Fruit fly (Drosophila melanogaster): ENCODE measurements around the gene TM9SF4.

TM9SF4 gene

DNA sequence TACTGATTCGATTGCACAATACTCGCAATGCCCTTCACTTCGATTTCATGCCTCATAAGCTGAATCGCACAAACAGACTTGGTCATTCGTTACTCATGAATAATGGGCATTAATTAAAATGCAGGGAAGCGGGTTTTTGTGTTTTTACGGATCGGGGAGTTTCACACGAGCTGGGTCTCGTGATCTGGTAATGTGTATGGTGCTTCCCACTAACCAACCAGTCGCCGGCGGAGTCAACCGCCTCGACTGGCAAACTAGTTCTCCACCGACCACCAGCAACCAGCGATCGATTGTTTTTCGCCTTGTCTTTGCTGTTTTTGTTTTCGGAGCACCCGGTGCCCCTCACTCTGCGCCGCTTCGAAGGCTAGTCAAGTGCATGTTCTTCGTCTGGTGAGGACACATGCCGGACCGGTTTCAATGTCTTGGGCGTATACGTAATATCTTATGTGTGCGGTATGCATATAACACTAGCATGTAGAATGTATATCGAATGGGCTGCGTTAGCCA lies 57.9 kb downstream of the TM9SF4 start:
- TF ChIP-seq CG31388 (GFP tag; optimal IDR thresholded peaks at IDR 0.05) (no peak), chinmo (GFP tag; IDR thresholded peaks at IDR 0.05; ENCODE audit: partially characterized antibody) (peak; percentile 71; the same call in 2 of the 4 replicates), dati (GFP tag; IDR thresholded peaks at IDR 0.05) (0 out of 2 replicates have a peak, but pooled peaks have one; percentile 22), CG12769 (tag; optimal IDR thresholded peaks at IDR 0.05) (peak; percentile 74), hkb (optimal IDR thresholded peaks at IDR 0.05) (no peak), hkb (GFP tag; IDR thresholded peaks at IDR 0.05) (no peak), psq (GFP tag; optimal IDR thresholded peaks at IDR 0.05) (no peak), Fer2 (tag; optimal IDR thresholded peaks at IDR 0.05) (no peak), ftz-f1 (GFP tag; optimal IDR thresholded peaks at IDR 0.05) (peak; percentile 14), CG31224 (GFP tag; IDR thresholded peaks at IDR 0.05) (0 out of 2 replicates have a peak, but pooled peaks have one; percentile 7), CG10274 (GFP tag; optimal IDR thresholded peaks at IDR 0.05) (peak; percentile 89), Med (GFP tag) (peak; percentile 11), nom (GFP tag; optimal IDR thresholded peaks at IDR 0.05) (peak; percentile 60), vvl (GFP tag; IDR thresholded peaks at IDR 0.05) (peak; percentile 65), emc (GFP tag; optimal IDR thresholded peaks at IDR 0.05) (no peak), CG7839 (tag; optimal IDR thresholded peaks at IDR 0.05) (no peak), Ssrp (tag; optimal IDR thresholded peaks at IDR 0.05) (no peak), tna (GFP tag; IDR thresholded peaks at IDR 0.05; ENCODE audit: partially characterized antibody) (no peak), onecut (GFP tag; IDR thresholded peaks at IDR 0.05) (peak; percentile 46; the same call in 1 of the 2 replicates), sqz (GFP tag; optimal IDR thresholded peaks at IDR 0.05) (peak; percentile 50), CG3407 (GFP tag; optimal IDR thresholded peaks at IDR 0.05) (no peak), cwo (GFP tag; optimal IDR thresholded peaks at IDR 0.05) (peak; percentile 89), Pdp1 (GFP tag; optimal IDR thresholded peaks at IDR 0.05) (peak in 1 of 2 experiments; percentile 56), CG12391 (tag; optimal IDR thresholded peaks at IDR 0.05) (no peak), wek (GFP tag; optimal IDR thresholded peaks at IDR 0.05) (no peak), pita (GFP tag; optimal IDR thresholded peaks at IDR 0.05) (no peak), crol (GFP tag; IDR thresholded peaks at IDR 0.05) (peak; percentile 20; the same call in 1 of the 2 replicates), CG15011 (GFP tag; optimal IDR thresholded peaks at IDR 0.05) (no peak)

dm6 chr2L:13805170-13805569 lies 58.4 kb downstream of the TM9SF4 start:
- TF ChIP-seq CG16863 (GFP tag; optimal IDR thresholded peaks at IDR 0.05) (no peak), HLHmδ (GFP tag; optimal IDR thresholded peaks at IDR 0.05) (no peak), cwo (GFP tag; optimal IDR thresholded peaks at IDR 0.05) (peak; percentile 3), Dbx (GFP tag; IDR thresholded peaks at IDR 0.05) (no peak), sug (tag; optimal IDR thresholded peaks at IDR 0.05) (peak; percentile 27), exex (tag; optimal IDR thresholded peaks at IDR 0.05) (peak; percentile 25), grn (GFP tag; optimal IDR thresholded peaks at IDR 0.05) (peak; percentile 25), CG10654 (GFP tag; optimal IDR thresholded peaks at IDR 0.05) (no peak)

DNA sequence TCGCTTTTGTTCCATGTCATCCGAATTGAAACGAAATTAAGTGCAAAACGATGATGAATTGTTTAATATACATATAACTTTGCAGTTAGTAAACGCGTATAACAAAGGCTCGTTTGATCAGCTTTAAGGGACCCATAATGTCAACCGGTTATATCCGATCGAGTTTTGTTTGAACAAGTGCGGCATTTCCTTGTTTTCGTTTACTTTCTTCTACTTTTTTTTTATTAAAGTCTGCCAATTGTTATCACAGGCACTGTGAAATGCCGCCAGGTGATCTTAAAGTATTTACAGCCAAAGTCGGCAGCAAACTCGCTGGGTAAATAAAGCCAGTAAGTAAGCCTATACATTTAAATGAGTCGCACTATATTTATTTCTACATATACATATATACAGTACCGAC lies 60.3 kb downstream of the TM9SF4 start:
- TF ChIP-seq sens (GFP tag) (peak; percentile 60), CG16815 (GFP tag; optimal IDR thresholded peaks at IDR 0.05) (no peak), Med (GFP tag) (peak; percentile 36)
